Worm (Caenorhabditis elegans): ENCODE results near the gene Y69E1A.5.

The Y69E1A.5 gene

ce11 chrIV:10933062-10933552, 24.3 kb downstream of the Y69E1A.5 start, which contains the start of the genes dnc-1 and lsm-7 (continued):
- TF ChIP-seq lin-14 (GFP tag; optimal IDR thresholded peaks at IDR 0.05), result peak; percentile 90
- no peak for TF ChIP-seq aly-2 (tag; optimal IDR thresholded peaks at IDR 0.05)
- TF ChIP-seq C34B4.2 (tag; optimal IDR thresholded peaks at IDR 0.05), result no peak
- TF ChIP-seq nhr-71 (tag; optimal IDR thresholded peaks at IDR 0.05), result peak; percentile 84
- TF ChIP-seq ces-1 (GFP tag; optimal IDR thresholded peaks at IDR 0.05), result no peak
- peak; percentile 41 for TF ChIP-seq lin-39 (tag; optimal IDR thresholded peaks at IDR 0.05)
- TF ChIP-seq nhr-20 (tag; optimal IDR thresholded peaks at IDR 0.05), result peak; percentile 70
- no peak for TF ChIP-seq aha-1 (tag; optimal IDR thresholded peaks at IDR 0.05)
- TF ChIP-seq blmp-1 (tag; optimal IDR thresholded peaks at IDR 0.05), result no peak
- peak; percentile 77 to 87 for TF ChIP-seq lsy-2 (tag; optimal IDR thresholded peaks at IDR 0.05)
- TF ChIP-seq fkh-10 (GFP tag; optimal IDR thresholded peaks at IDR 0.05), result peak; percentile 46
- TF ChIP-seq ztf-11 (tag; optimal IDR thresholded peaks at IDR 0.05), result no peak
- TF ChIP-seq nhr-28 (tag; optimal IDR thresholded peaks at IDR 0.05), result no peak
- peak; percentile 9 for TF ChIP-seq unc-130 (tag; optimal IDR thresholded peaks at IDR 0.05)
- no peak for TF ChIP-seq nhr-84 (tag; optimal IDR thresholded peaks at IDR 0.05)
- TF ChIP-seq ceh-82 (tag; optimal IDR thresholded peaks at IDR 0.05), result peak; percentile 53 to 73 (median 63)
- peak; percentile 69 for TF ChIP-seq fkh-8 (tag; optimal IDR thresholded peaks at IDR 0.05)
- TF ChIP-seq snu-23 (GFP tag; optimal IDR thresholded peaks at IDR 0.05), result peak; percentile 76
- TF ChIP-seq ceh-88 (GFP tag; IDR thresholded peaks at IDR 0.05), result no peak
- TF ChIP-seq efl-3 (GFP tag; optimal IDR thresholded peaks at IDR 0.05), result no peak
- no peak for TF ChIP-seq zag-1 (tag; optimal IDR thresholded peaks at IDR 0.05)
- peak; percentile 45 for TF ChIP-seq fos-1 (tag; optimal IDR thresholded peaks at IDR 0.05)
- no peak for TF ChIP-seq nhr-12 (tag; optimal IDR thresholded peaks at IDR 0.05)
- no peak for TF ChIP-seq C04F5.9 (tag; optimal IDR thresholded peaks at IDR 0.05)
- TF ChIP-seq tlp-1 (tag; optimal IDR thresholded peaks at IDR 0.05), result no peak
- TF ChIP-seq unc-86 (tag; optimal IDR thresholded peaks at IDR 0.05), result peak; percentile 52
- TF ChIP-seq mdl-1 (tag; optimal IDR thresholded peaks at IDR 0.05), result peak in 1 of 2 experiments; percentile 34
- TF ChIP-seq egl-27 (tag; optimal IDR thresholded peaks at IDR 0.05), result peak in 1 of 2 experiments; percentile 3
- no peak for TF ChIP-seq sup-37 (GFP tag; optimal IDR thresholded peaks at IDR 0.05)
- peak in 2 of 6 experiments; percentile 45 to 46 for TF ChIP-seq elt-3 (tag; optimal IDR thresholded peaks at IDR 0.05)
- peak; percentile 39 for TF ChIP-seq F16B12.6 (tag; optimal IDR thresholded peaks at IDR 0.05)
- TF ChIP-seq nhr-11 (tag; optimal IDR thresholded peaks at IDR 0.05), result no peak

ce11 chrIV:10919770-10920169, 37.7 kb downstream of the Y69E1A.5 start, which contains the start of gene rbr-2:
Gene rbr-2, plus strand, starts transcription at chrIV:10920070.
- TF ChIP-seq C04F5.9 (tag; optimal IDR thresholded peaks at IDR 0.05) (no peak), dsc-1 (tag; optimal IDR thresholded peaks at IDR 0.05) (no peak), ets-5 (GFP tag; IDR thresholded peaks at IDR 0.05) (no peak), mef-2 (tag; optimal IDR thresholded peaks at IDR 0.05) (no peak), blmp-1 (tag; optimal IDR thresholded peaks at IDR 0.05) (no peak), sptf-1 (tag; optimal IDR thresholded peaks at IDR 0.05) (no peak), unc-86 (tag; optimal IDR thresholded peaks at IDR 0.05) (no peak), nhr-20 (tag; optimal IDR thresholded peaks at IDR 0.05) (no peak), ceh-8 (GFP tag; optimal IDR thresholded peaks at IDR 0.05) (no peak), lir-3 (tag; optimal IDR thresholded peaks at IDR 0.05; ENCODE audit: poor library complexity) (no peak), nhr-237 (tag; optimal IDR thresholded peaks at IDR 0.05) (no peak), efl-1 (optimal IDR thresholded peaks at IDR 0.05) (no peak), efl-1 (GFP tag; optimal IDR thresholded peaks at IDR 0.05 in 1 of 2) (no peak)
